Worm (Caenorhabditis elegans) whole organism, midembryonic: ENCODE results near the gene C24A3.4.

Experiments used
- T22C8.4 ChIP-seq: fragments of 200-800 bp; sonication (Bioruptor generic); IDR thresholded peaks from 2 replicates; pipeline ENCODE4 v1.3.6; 2022; ENCODE audit warnings: missing genetic modification characterization, missing compliant biosample characterization
- cog-1 ChIP-seq: sonication (generic microtip); optimal IDR thresholded peaks from 2 replicates; lab custom pipeline; 2016; ENCODE audit warnings: missing genetic modification characterization, missing compliant biosample characterization
- flt-1 ChIP-seq: fragments of 200-800 bp; sonication (Bioruptor generic); IDR thresholded peaks from 2 replicates; pipeline ENCODE4 v1.3.6; 2022; ENCODE audit warnings: missing genetic modification characterization, missing compliant biosample characterization
- klf-2 ChIP-seq: fragments of 200-800 bp; sonication (Bioruptor generic); conservative IDR thresholded peaks from 2 replicates; pipeline ENCODE4 v1.3.6; 2022; ENCODE audit warnings: missing genetic modification reagents, missing genetic modification characterization, missing compliant biosample characterization
- med-1 ChIP-seq: sonication (generic microtip); optimal IDR thresholded peaks from 2 replicates; lab custom pipeline; 2017; ENCODE audit warnings: missing genetic modification characterization, mild to moderate bottlenecking, missing compliant biosample characterization, antibody characterized with exemption, missing genetic modification reagents; ENCODE audit not compliant: insufficient read depth
- ref-1 ChIP-seq: fragments of 200-800 bp; sonication (Bioruptor generic); conservative IDR thresholded peaks from 2 replicates; pipeline ENCODE4 v1.3.6; 2022; ENCODE audit warnings: missing genetic modification reagents, missing genetic modification characterization, missing compliant biosample characterization
- tab-1 ChIP-seq: fragments of 200-800 bp; sonication (Bioruptor generic); IDR thresholded peaks from 2 replicates; pipeline ENCODE4 v1.3.6; 2022; ENCODE audit warnings: missing genetic modification characterization, missing compliant biosample characterization
- ztf-23 ChIP-seq: fragments of 200-800 bp; sonication (Bioruptor generic); IDR thresholded peaks from 2 replicates; pipeline ENCODE4 v1.3.6; 2022; ENCODE audit warnings: missing genetic modification reagents, missing genetic modification characterization, missing compliant biosample characterization
- ztf-29 ChIP-seq: fragments of 200-800 bp; sonication (Bioruptor generic); IDR thresholded peaks from 2 replicates; pipeline ENCODE4 v1.3.6; 2022; ENCODE audit warnings: missing genetic modification reagents, missing genetic modification characterization, missing compliant biosample characterization

ce11 chrX:9015420-9015819 lies 23.2 kb downstream of the C24A3.4 start, which contains the start of gene T25B6.4:
- TF ChIP-seq tab-1 (GFP tag; lab: Robert Waterston, UW), result no peak
- no peak for TF ChIP-seq ref-1 (GFP tag; lab: Robert Waterston, UW)
- TF ChIP-seq med-1 (GFP tag; lab: Kevin White, UChicago), result no peak
- no peak for TF ChIP-seq ztf-29 (GFP tag; lab: Robert Waterston, UW)
- no peak for TF ChIP-seq T22C8.4
- TF ChIP-seq cog-1 (tag; lab: Kevin White, UChicago), result no peak
- no peak for TF ChIP-seq flt-1 (GFP tag; lab: Robert Waterston, UW)
- no peak for TF ChIP-seq klf-2
- TF ChIP-seq ztf-23 (GFP tag; lab: Robert Waterston, UW), result no peak
